Worm (Caenorhabditis elegans) whole organism, L2 larva: Measurements from ENCODE around the gene nfu-1.

Experiments used
- aly-2 ChIP-seq: fragments of 150-350 bp; optimal IDR thresholded peaks from 2 replicates; lab custom pipeline; 2014; ENCODE audit warnings: missing biosample characterization, missing genetic modification characterization
- blmp-1 ChIP-seq: sonication (generic microtip); optimal IDR thresholded peaks from 2 replicates; lab custom pipeline; 2017; ENCODE audit warnings: missing genetic modification characterization, mild to moderate bottlenecking, missing compliant biosample characterization, antibody characterized with exemption, moderate library complexity; ENCODE audit not compliant: insufficient read depth
- egl-27 ChIP-seq: sonication (generic microtip); optimal IDR thresholded peaks from 3 replicates; lab custom pipeline; 2017; ENCODE audit warnings: missing biosample characterization, missing genetic modification reagents, missing genetic modification characterization
- elt-1 ChIP-seq: fragments of 150-350 bp; optimal IDR thresholded peaks from 2 replicates; lab custom pipeline; 2014; ENCODE audit warnings: missing biosample characterization, missing genetic modification characterization
- fos-1 ChIP-seq: fragments of 150-350 bp; optimal IDR thresholded peaks from 2 replicates; lab custom pipeline; 2014; ENCODE audit warnings: missing biosample characterization, missing genetic modification characterization
- lin-11 ChIP-seq: fragments of 150-350 bp; sonication (generic microtip); optimal IDR thresholded peaks from 2 replicates; lab custom pipeline; 2014; ENCODE audit warnings: missing biosample characterization, missing genetic modification characterization, inconsistent platforms, mixed read lengths
- mdl-1 ChIP-seq, 2 experiments: fragments of 150-350 bp in 1 of 2; sonication (generic microtip) in 1 of 2; optimal IDR thresholded peaks; 2 replicates each; lab custom pipeline; 2017; ENCODE audit warnings: missing biosample characterization in 2 of 2, missing genetic modification characterization in 2 of 2
- nhr-10 ChIP-seq: sonication (generic microtip); optimal IDR thresholded peaks from 2 replicates; lab custom pipeline; 2017; ENCODE audit warnings: missing biosample characterization, missing genetic modification characterization
- nhr-12 ChIP-seq: fragments of 150-350 bp; optimal IDR thresholded peaks from 2 replicates; lab custom pipeline; 2014; ENCODE audit warnings: missing biosample characterization, missing genetic modification characterization
- nhr-23 ChIP-seq: fragments of 150-350 bp; optimal IDR thresholded peaks from 2 replicates; lab custom pipeline; 2014; ENCODE audit warnings: missing biosample characterization, missing genetic modification reagents, missing genetic modification characterization
- nhr-6 ChIP-seq: fragments of 150-350 bp; optimal IDR thresholded peaks from 2 replicates; lab custom pipeline; 2014; ENCODE audit warnings: missing biosample characterization, missing genetic modification characterization
- snpc-4 ChIP-seq: fragments of 150-350 bp; optimal IDR thresholded peaks from 2 replicates; lab custom pipeline; 2014; ENCODE audit warnings: missing biosample characterization, missing genetic modification characterization
- unc-39 ChIP-seq: fragments of 150-350 bp; optimal IDR thresholded peaks from 2 replicates; lab custom pipeline; 2014; ENCODE audit warnings: missing biosample characterization, missing genetic modification characterization
- unc-62 ChIP-seq: fragments of 150-350 bp; optimal IDR thresholded peaks from 2 replicates; lab custom pipeline; 2014; ENCODE audit warnings: missing biosample characterization, missing genetic modification reagents, missing genetic modification characterization

- TF ChIP-seq mdl-1 (tag; optimal IDR thresholded peaks at IDR 0.05; lab: Kevin White, UChicago) (no peak), unc-39 (tag; lab: Kevin White, UChicago) (no peak), nhr-6 (no peak), nhr-12 (no peak), snpc-4 (tag; lab: Kevin White, UChicago) (no peak), egl-27 (no peak), fos-1 (no peak), nhr-10 (no peak), nhr-23 (no peak), aly-2 (tag; lab: Kevin White, UChicago) (no peak), unc-62 (no peak), lin-11 (tag; lab: Kevin White, UChicago) (no peak), elt-1 (tag; lab: Kevin White, UChicago) (no peak), blmp-1 (no peak)
These were observed 22.2 kb downstream of the nfu-1 start, which contains the start of gene rfk-1 for ce11 chrIV:10409377-10409776.
